Worm (Caenorhabditis elegans) whole organism, L4 larva: ENCODE data around the gene nhr-26.
A peak's percentile ranks its signal among the peaks of the same experiment; 100 is the strongest.

Source experiments
- F37D6.2 ChIP-seq: sonication (generic microtip); optimal IDR thresholded peaks from 2 replicates; lab custom pipeline; 2016; ENCODE audit warnings: mild to moderate bottlenecking, missing genetic modification characterization, missing compliant biosample characterization
- F44E2.7 ChIP-seq: fragments of 200-800 bp; sonication (Bioruptor generic); IDR thresholded peaks from 2 replicates; pipeline ENCODE4 v2.1.2; 2022; ENCODE audit warnings: missing genetic modification characterization, missing compliant biosample characterization
- F49E8.2 ChIP-seq: sonication (generic microtip); optimal IDR thresholded peaks from 2 replicates; lab custom pipeline; 2016; ENCODE audit warnings: missing compliant biosample characterization, mild to moderate bottlenecking, missing genetic modification characterization, borderline replicate concordance
- R02D3.7 ChIP-seq: fragments of 150-350 bp; sonication (generic microtip); optimal IDR thresholded peaks from 3 replicates; lab custom pipeline; 2014; ENCODE audit warnings: missing biosample characterization, missing genetic modification characterization
- T20F7.1 ChIP-seq: fragments of 200-800 bp; sonication (Bioruptor generic); optimal IDR thresholded peaks from 2 replicates; lab custom pipeline; 2018; ENCODE audit warnings: mild to moderate bottlenecking, missing genetic modification characterization, missing compliant biosample characterization
- Y105C5A.15 ChIP-seq: fragments of 200-800 bp; sonication (Bioruptor generic); IDR thresholded peaks from 2 replicates; pipeline ENCODE4 v1.3.6; 2022; ENCODE audit warnings: missing genetic modification characterization, missing compliant biosample characterization
- Y48G9A.11 ChIP-seq: fragments of 200-800 bp; sonication (Bioruptor generic); IDR thresholded peaks from 2 replicates; pipeline ENCODE4 v1.3.6; 2022; ENCODE audit warnings: missing genetic modification reagents, missing genetic modification characterization, missing compliant biosample characterization
- ZK546.5 ChIP-seq, 2 experiments: sonication (generic microtip); optimal IDR thresholded peaks; 2 replicates each; lab custom pipeline; 2017; ENCODE audit warnings: missing biosample characterization in 2 of 2, missing genetic modification characterization in 2 of 2
- aly-2 ChIP-seq: sonication (generic microtip); optimal IDR thresholded peaks from 2 replicates; lab custom pipeline; 2018; ENCODE audit warnings: missing biosample characterization, missing genetic modification characterization
- ceh-32 ChIP-seq: sonication (generic microtip); optimal IDR thresholded peaks from 2 replicates; lab custom pipeline; 2016; ENCODE audit warnings: mild to moderate bottlenecking, missing genetic modification characterization, missing compliant biosample characterization; ENCODE audit not compliant: poor library complexity
- ceh-62 ChIP-seq: sonication (generic microtip); optimal IDR thresholded peaks from 2 replicates; lab custom pipeline; 2017; ENCODE audit warnings: missing biosample characterization, missing genetic modification characterization
- cey-2 ChIP-seq: sonication (generic microtip); optimal IDR thresholded peaks from 3 replicates; lab custom pipeline; 2017; ENCODE audit warnings: missing genetic modification characterization, mild to moderate bottlenecking, missing compliant biosample characterization, antibody characterized with exemption, borderline replicate concordance; ENCODE audit not compliant: insufficient read depth
- daf-16 ChIP-seq, 3 experiments: sonication (generic microtip); optimal IDR thresholded peaks; 2 replicates each; lab custom pipeline; 2016 to 2017; ENCODE audit warnings: missing genetic modification characterization in 3 of 3, missing genetic modification reagents in 3 of 3, mild to moderate bottlenecking in 2 of 3, missing compliant biosample characterization in 2 of 3, missing biosample characterization in 1 of 3, moderate library complexity in 1 of 3
- dmd-6 ChIP-seq: fragments of 200-800 bp; sonication (Bioruptor generic); IDR thresholded peaks from 2 replicates; pipeline ENCODE4 v1.3.6; 2022; ENCODE audit warnings: missing genetic modification reagents, missing genetic modification characterization, missing compliant biosample characterization
- dmd-8 ChIP-seq: fragments of 200-800 bp; sonication (Bioruptor generic); IDR thresholded peaks from 2 replicates; pipeline ENCODE4 v1.3.6; 2022; ENCODE audit warnings: missing genetic modification characterization, missing compliant biosample characterization
- dmd-9 ChIP-seq: fragments of 200-800 bp; sonication (Bioruptor generic); IDR thresholded peaks from 2 replicates; pipeline ENCODE4 v1.3.6; 2022; ENCODE audit warnings: missing genetic modification reagents, missing genetic modification characterization, missing compliant biosample characterization
- duxl-1 ChIP-seq: sonication (generic microtip); optimal IDR thresholded peaks from 2 replicates; lab custom pipeline; 2016; ENCODE audit warnings: mild to moderate bottlenecking, missing genetic modification characterization, moderate library complexity, missing compliant biosample characterization; ENCODE audit not compliant: poor library complexity
- egl-43 ChIP-seq: fragments of 200-800 bp; sonication (Bioruptor generic); IDR thresholded peaks from 2 replicates; pipeline ENCODE4 v1.3.6; 2022; ENCODE audit warnings: missing genetic modification reagents, missing genetic modification characterization, missing compliant biosample characterization
- fkh-10 ChIP-seq: fragments of 150-350 bp; optimal IDR thresholded peaks from 2 replicates; lab custom pipeline; 2014; ENCODE audit warnings: missing biosample characterization, missing genetic modification reagents, missing genetic modification characterization
- hif-1 ChIP-seq, 2 experiments: sonication (generic microtip); optimal IDR thresholded peaks; 2 replicates each; lab custom pipeline; 2016 to 2017; ENCODE audit warnings: missing compliant biosample characterization in 2 of 2, missing genetic modification characterization in 2 of 2, missing genetic modification reagents in 2 of 2, missing genotype in 2 of 2, mild to moderate bottlenecking in 1 of 2
- hmg-1.1 ChIP-seq: fragments of 200-800 bp; sonication (Bioruptor generic); IDR thresholded peaks from 2 replicates; pipeline ENCODE4 v1.3.6; 2022; ENCODE audit warnings: missing genetic modification reagents, missing genetic modification characterization, missing compliant biosample characterization
- lim-7 ChIP-seq: fragments of 200-800 bp; sonication (Bioruptor generic); IDR thresholded peaks from 2 replicates; pipeline ENCODE4 v1.3.6; 2022; ENCODE audit warnings: missing genetic modification characterization, missing compliant biosample characterization
- lin-15B ChIP-seq: fragments of 150-350 bp; sonication (generic microtip); optimal IDR thresholded peaks from 3 replicates; lab custom pipeline; 2014; ENCODE audit warnings: missing biosample characterization, missing genetic modification characterization
- lin-29 ChIP-seq: fragments of 200-800 bp; sonication (Bioruptor generic); IDR thresholded peaks from 2 replicates; pipeline ENCODE4 v1.3.6; 2022; ENCODE audit warnings: missing genetic modification reagents, missing genetic modification characterization, missing compliant biosample characterization
- lir-3 ChIP-seq: sonication (generic microtip); optimal IDR thresholded peaks from 2 replicates; lab custom pipeline; 2016; ENCODE audit warnings: mild to moderate bottlenecking, missing genetic modification characterization, missing compliant biosample characterization
- madf-9 ChIP-seq: fragments of 200-800 bp; sonication (Bioruptor generic); conservative IDR thresholded peaks from 2 replicates; pipeline ENCODE4 v1.3.6; 2022; ENCODE audit warnings: missing genetic modification reagents, missing genetic modification characterization, missing compliant biosample characterization
- mes-2 ChIP-seq: sonication (generic microtip); optimal IDR thresholded peaks from 2 replicates; lab custom pipeline; 2016; ENCODE audit warnings: missing genotype, mild to moderate bottlenecking, missing genetic modification characterization, missing compliant biosample characterization; ENCODE audit not compliant: poor library complexity, severe bottlenecking
- mxl-2 ChIP-seq: fragments of 200-800 bp; sonication (Bioruptor generic); conservative IDR thresholded peaks from 2 replicates; pipeline ENCODE4 v1.3.6; 2022; ENCODE audit warnings: missing genetic modification reagents, missing genetic modification characterization, missing compliant biosample characterization
- nhr-102 ChIP-seq: sonication (generic microtip); optimal IDR thresholded peaks from 2 replicates; lab custom pipeline; 2016; ENCODE audit warnings: mild to moderate bottlenecking, missing genetic modification characterization, moderate library complexity, missing compliant biosample characterization
- nhr-11 ChIP-seq: fragments of 150-350 bp; optimal IDR thresholded peaks from 2 replicates; lab custom pipeline; 2014; ENCODE audit warnings: missing biosample characterization, missing genetic modification characterization
- nhr-111 ChIP-seq: fragments of 200-800 bp; sonication (Bioruptor generic); optimal IDR thresholded peaks from 2 replicates; lab custom pipeline; 2018; ENCODE audit warnings: mild to moderate bottlenecking, missing genetic modification characterization, missing compliant biosample characterization
- nhr-76 ChIP-seq: fragments of 150-350 bp; optimal IDR thresholded peaks from 2 replicates; lab custom pipeline; 2014; ENCODE audit warnings: missing biosample characterization, missing genetic modification characterization
- pha-4 ChIP-seq, 2 experiments: fragments of 150-350 bp in 1 of 2; fragments of 200-800 bp in 1 of 2; sonication (Bioruptor generic) in 1 of 2; IDR thresholded peaks in 1 of 2; optimal IDR thresholded peaks in 1 of 2; 2 replicates each; pipeline versions ENCODE4 v1.3.6 to Lab custom; 2014 to 2022; ENCODE audit warnings: missing genetic modification characterization in 2 of 2, missing genetic modification reagents in 2 of 2, missing biosample characterization in 1 of 2, missing compliant biosample characterization in 1 of 2
- php-3 ChIP-seq: fragments of 200-800 bp; sonication (Bioruptor generic); IDR thresholded peaks from 2 replicates; pipeline ENCODE4 v1.3.6; 2022; ENCODE audit warnings: missing genetic modification reagents, missing genetic modification characterization, missing compliant biosample characterization
- saeg-2 ChIP-seq: fragments of 200-800 bp; sonication (Bioruptor generic); IDR thresholded peaks from 2 replicates; pipeline ENCODE4 v1.3.6; 2022; ENCODE audit warnings: missing genetic modification reagents, missing genetic modification characterization, missing compliant biosample characterization
- set-16 ChIP-seq: fragments of 200-800 bp; sonication (Bioruptor generic); IDR thresholded peaks from 2 replicates; pipeline ENCODE4 v1.3.6; 2022; ENCODE audit warnings: missing genetic modification reagents, missing genetic modification characterization, missing compliant biosample characterization
- skn-1 ChIP-seq: fragments of 150-350 bp; optimal IDR thresholded peaks from 2 replicates; lab custom pipeline; 2014; ENCODE audit warnings: missing biosample characterization, missing genetic modification characterization
- snpc-1.2 ChIP-seq: fragments of 200-800 bp; sonication (Bioruptor generic); IDR thresholded peaks from 2 replicates; pipeline ENCODE4 v1.3.6; 2022; ENCODE audit warnings: missing genetic modification reagents, missing genetic modification characterization, missing compliant biosample characterization
- spr-1 ChIP-seq: sonication (generic microtip); optimal IDR thresholded peaks from 2 replicates; lab custom pipeline; 2016; ENCODE audit warnings: mild to moderate bottlenecking, missing genetic modification characterization, missing compliant biosample characterization
- tag-97 ChIP-seq: fragments of 200-800 bp; sonication (Bioruptor generic); IDR thresholded peaks from 2 replicates; pipeline ENCODE4 v1.3.6; 2022; ENCODE audit warnings: missing genetic modification characterization, missing compliant biosample characterization
- unc-130 ChIP-seq: sonication (generic microtip); optimal IDR thresholded peaks from 2 replicates; lab custom pipeline; 2016; ENCODE audit warnings: missing genetic modification reagents, missing genetic modification characterization, missing compliant biosample characterization
- unc-39 ChIP-seq: sonication (generic microtip); optimal IDR thresholded peaks from 2 replicates; lab custom pipeline; 2017; ENCODE audit warnings: missing biosample characterization, missing genetic modification characterization
- vab-7 ChIP-seq: fragments of 200-800 bp; sonication (Bioruptor generic); IDR thresholded peaks from 2 replicates; pipeline ENCODE4 v1.3.6; 2022; ENCODE audit warnings: missing genetic modification reagents, missing genetic modification characterization, missing compliant biosample characterization
- zag-1 ChIP-seq: fragments of 150-350 bp; optimal IDR thresholded peaks from 2 replicates; lab custom pipeline; 2014; ENCODE audit warnings: missing biosample characterization, missing genetic modification characterization
- zfp-3 ChIP-seq: fragments of 200-800 bp; sonication (Bioruptor generic); conservative IDR thresholded peaks from 2 replicates; pipeline ENCODE4 v1.3.6; 2022; ENCODE audit warnings: missing genetic modification reagents, missing genetic modification characterization, missing compliant biosample characterization

nhr-26 gene

ce11 chrX:12664987-12665451 is 35.2 kb downstream of the nhr-26 start (continued):
- peak; percentile 85 for TF ChIP-seq mes-2
- TF ChIP-seq dmd-8 = peak; percentile 93
- TF ChIP-seq unc-130 (GFP tag; lab: Kevin White, UChicago) = peak; percentile 56
- peak; percentile 96 for TF ChIP-seq hmg-1.1

- no peak for TF ChIP-seq nhr-102 (tag; lab: Kevin White, UChicago)
- TF ChIP-seq tag-97 (GFP tag; lab: Robert Waterston, UW) = no peak
- no peak for TF ChIP-seq skn-1 (tag; lab: Kevin White, UChicago)
- no peak for TF ChIP-seq ZK546.5 (tag; optimal IDR thresholded peaks at IDR 0.05; lab: Kevin White, UChicago)
- no peak for TF ChIP-seq spr-1 (tag; lab: Kevin White, UChicago)
- TF ChIP-seq zag-1 (tag; lab: Kevin White, UChicago) = no peak
- TF ChIP-seq, all 104 proteins: peak for 0
These were observed 35.8 kb downstream of the nhr-26 start for ce11 chrX:12664443-12664842.

ce11 chrX:12663537-12663936 is 36.7 kb downstream of the nhr-26 start, which contains the start of gene nlp-76:
Gene nlp-76, minus strand, starts transcription at chrX:12663903.
- TF ChIP-seq spr-1 (tag; lab: Kevin White, UChicago) (no peak), vab-7 (GFP tag; lab: Robert Waterston, UW) (no peak), R02D3.7 (tag; lab: Kevin White, UChicago) (no peak), egl-43 (GFP tag; lab: Robert Waterston, UW) (0 out of 2 replicates have a peak, but pooled peaks have one; percentile 52), duxl-1 (tag; lab: Kevin White, UChicago) (no peak), pha-4 (GFP tag; IDR thresholded peaks at IDR 0.05; lab: Robert Waterston, UW) (no peak), pha-4 (tag; optimal IDR thresholded peaks at IDR 0.05; lab: Kevin White, UChicago) (no peak), dmd-9 (GFP tag; lab: Robert Waterston, UW) (peak; percentile 41; the same call in 1 of the 2 replicates), Y48G9A.11 (GFP tag; lab: Robert Waterston, UW) (no peak), cey-2 (tag; lab: Kevin White, UChicago) (no peak), zfp-3 (GFP tag; lab: Robert Waterston, UW) (0 out of 2 replicates have a peak, but pooled peaks have one; percentile 11), saeg-2 (GFP tag; lab: Robert Waterston, UW) (no peak), ceh-62 (tag; lab: Kevin White, UChicago) (no peak), nhr-111 (GFP tag; lab: Kevin White, UChicago) (no peak), F37D6.2 (tag; lab: Kevin White, UChicago) (no peak), skn-1 (tag; lab: Kevin White, UChicago) (no peak), nhr-11 (tag; lab: Kevin White, UChicago) (no peak), F44E2.7 (GFP tag; lab: Robert Waterston, UW) (no peak), php-3 (0 out of 2 replicates have a peak, but pooled peaks have one; percentile 21), lin-15B (tag; lab: Kevin White, UChicago) (no peak), mxl-2 (no peak), nhr-76 (tag; lab: Kevin White, UChicago) (no peak), ceh-32 (tag; lab: Kevin White, UChicago) (no peak), fkh-10 (GFP tag; lab: Kevin White, UChicago) (no peak), lim-7 (GFP tag; lab: Robert Waterston, UW) (peak; percentile 61; the same call in 1 of the 2 replicates), T20F7.1 (GFP tag; lab: Kevin White, UChicago) (no peak), aly-2 (no peak), unc-39 (no peak), lir-3 (tag; lab: Kevin White, UChicago) (no peak), hif-1 (tag; optimal IDR thresholded peaks at IDR 0.05; lab: Kevin White, UChicago) (no peak), lin-29 (GFP tag; lab: Robert Waterston, UW) (no peak), F49E8.2 (tag; lab: Kevin White, UChicago) (no peak), daf-16 (GFP tag; optimal IDR thresholded peaks at IDR 0.05; lab: Kevin White, UChicago) (no peak), daf-16 (tag; optimal IDR thresholded peaks at IDR 0.05; lab: Kevin White, UChicago) (peak; percentile 41), Y105C5A.15 (GFP tag; lab: Robert Waterston, UW) (no peak), set-16 (GFP tag; lab: Robert Waterston, UW) (no peak), dmd-6 (GFP tag; lab: Robert Waterston, UW) (no peak), snpc-1.2 (no peak), madf-9 (GFP tag; lab: Robert Waterston, UW) (no peak), mes-2 (no peak)
